Worm (Caenorhabditis elegans): ENCODE data around the gene F07G11.2.
"Not testable (repeated sequence)": the region's sequence is repeated elsewhere in the genome, so short reads cannot be mapped to it uniquely, and the experiment has no call there.

F07G11.2 gene

DNA sequence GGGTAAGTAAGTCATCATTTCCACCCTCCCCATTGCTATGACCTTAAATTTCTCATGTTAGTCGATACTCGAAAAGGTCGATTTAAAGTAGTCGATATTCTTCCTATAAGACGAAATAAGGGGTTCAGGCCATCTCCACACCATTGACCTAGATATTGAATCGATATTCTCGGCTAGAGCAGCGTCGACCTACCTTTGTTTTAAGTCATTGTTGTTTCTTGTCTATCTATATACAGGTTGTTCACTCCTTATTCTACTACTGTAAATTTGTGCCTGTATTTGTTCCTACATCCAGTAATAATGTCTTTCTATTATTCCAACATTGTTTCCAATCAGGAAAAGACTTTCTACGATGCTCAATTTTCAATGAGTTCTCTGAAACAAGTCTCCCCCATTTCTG is 22.3 kb downstream of the F07G11.2 start, which contains the start of gene F10G2.4:
Gene F10G2.4, plus strand, starts transcription at position 301 of the 400 bp plus-strand sequence.
- TF ChIP-seq cog-1 (tag; optimal IDR thresholded peaks at IDR 0.05) (no peak), ztf-29 (GFP tag; IDR thresholded peaks at IDR 0.05) (no peak), ref-1 (GFP tag; conservative IDR thresholded peaks at IDR 0.05) (no peak), klf-2 (GFP tag; conservative IDR thresholded peaks at IDR 0.05) (no peak), tab-1 (GFP tag; IDR thresholded peaks at IDR 0.05) (no peak), ztf-23 (GFP tag; IDR thresholded peaks at IDR 0.05) (no peak), med-1 (GFP tag; optimal IDR thresholded peaks at IDR 0.05; ENCODE audit: insufficient read depth) (no peak), T22C8.4 (GFP tag; IDR thresholded peaks at IDR 0.05) (no peak), flt-1 (GFP tag; IDR thresholded peaks at IDR 0.05) (no peak)

DNA sequence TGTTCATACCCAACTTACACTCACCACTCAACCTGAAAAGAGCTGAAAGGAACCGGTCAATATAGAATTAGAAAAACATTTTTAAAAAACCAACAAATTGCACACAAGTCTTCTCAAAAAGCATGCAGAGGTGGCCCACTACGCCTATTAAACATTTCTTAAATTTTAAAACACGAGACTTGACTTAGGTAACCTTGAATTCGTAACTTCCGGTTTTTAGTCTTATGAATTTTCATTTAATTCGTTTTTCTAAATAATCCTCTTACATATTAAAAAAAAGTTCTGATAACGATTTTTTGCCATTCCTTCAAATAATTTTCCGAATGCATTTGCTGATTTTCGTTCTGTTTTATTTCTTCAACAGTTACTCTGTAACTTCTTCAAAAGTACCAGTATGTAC is 23.5 kb downstream of the F07G11.2 start, which contains the start of gene clec-7:
Gene clec-7, plus strand, starts transcription at position 301 of the 400 bp plus-strand sequence.
- TF ChIP-seq klf-2 (GFP tag; conservative IDR thresholded peaks at IDR 0.05) (no peak), flt-1 (GFP tag; IDR thresholded peaks at IDR 0.05) (no peak), ztf-29 (GFP tag; IDR thresholded peaks at IDR 0.05) (no peak), ref-1 (GFP tag; conservative IDR thresholded peaks at IDR 0.05) (no peak), tab-1 (GFP tag; IDR thresholded peaks at IDR 0.05) (no peak), cog-1 (tag; optimal IDR thresholded peaks at IDR 0.05) (no peak), med-1 (GFP tag; optimal IDR thresholded peaks at IDR 0.05; ENCODE audit: insufficient read depth) (no peak), T22C8.4 (GFP tag; IDR thresholded peaks at IDR 0.05) (no peak), ztf-23 (GFP tag; IDR thresholded peaks at IDR 0.05) (no peak)

ce11 chrV:7330868-7331267 is 26.3 kb downstream of the F07G11.2 start, which contains the start of gene F10G2.2:
Gene F10G2.2 (plus strand): TSS chrV:7331168.
- TF ChIP-seq T22C8.4 (GFP tag; IDR thresholded peaks at IDR 0.05): no peak
- TF ChIP-seq flt-1 (GFP tag; IDR thresholded peaks at IDR 0.05): no peak
- TF ChIP-seq ztf-29 (GFP tag; IDR thresholded peaks at IDR 0.05): no peak
- no peak for TF ChIP-seq med-1 (GFP tag; optimal IDR thresholded peaks at IDR 0.05; ENCODE audit: insufficient read depth)
- TF ChIP-seq klf-2 (GFP tag; conservative IDR thresholded peaks at IDR 0.05): no peak
- TF ChIP-seq ref-1 (GFP tag; conservative IDR thresholded peaks at IDR 0.05): no peak
- TF ChIP-seq tab-1 (GFP tag; IDR thresholded peaks at IDR 0.05): no peak
- TF ChIP-seq cog-1 (tag; optimal IDR thresholded peaks at IDR 0.05): no peak

DNA sequence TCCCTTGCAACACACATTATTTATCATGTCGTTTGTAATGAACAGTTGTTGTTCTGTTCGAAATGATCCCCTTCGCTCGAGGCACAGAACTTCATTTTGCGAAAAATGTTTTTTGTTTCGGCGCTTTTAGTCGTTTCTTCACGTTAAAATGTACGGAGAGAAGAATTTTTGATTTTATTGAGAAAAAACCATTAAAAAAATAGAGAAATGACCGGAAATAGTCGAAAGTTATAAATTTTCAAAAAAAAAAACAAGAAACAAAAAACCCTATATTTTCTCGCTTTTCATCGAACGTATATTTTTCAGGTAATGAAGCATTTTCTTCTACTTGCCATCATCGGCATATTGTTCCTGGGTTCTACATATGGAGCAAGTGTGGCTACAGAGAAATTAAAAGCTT is 27.6 kb downstream of the F07G11.2 start, which contains the start of gene F10G2.1:
Gene F10G2.1, plus strand, starts transcription at position 301 of the 400 bp plus-strand sequence.
- TF ChIP-seq klf-2 (GFP tag; conservative IDR thresholded peaks at IDR 0.05) (no peak), tab-1 (GFP tag; IDR thresholded peaks at IDR 0.05) (no peak), ref-1 (GFP tag; conservative IDR thresholded peaks at IDR 0.05) (no peak), cog-1 (tag; optimal IDR thresholded peaks at IDR 0.05) (no peak)

- not testable (repeated sequence) for TF ChIP-seq cog-1 (tag; optimal IDR thresholded peaks at IDR 0.05); med-1 (GFP tag; optimal IDR thresholded peaks at IDR 0.05; ENCODE audit: insufficient read depth); ref-1 (GFP tag; conservative IDR thresholded peaks at IDR 0.05)
Measured at ce11 chrV:7337218-7337617, 32.6 kb downstream of the F07G11.2 start, which contains the start of gene F10G2.7. Gene F10G2.7 (minus strand): TSS chrV:7337318.

ce11 chrV:7339831-7340230 is 35.2 kb downstream of the F07G11.2 start, which contains the start of gene srh-187:
Gene srh-187 (minus strand): TSS chrV:7339931.
- TF ChIP-seq T22C8.4 (GFP tag; IDR thresholded peaks at IDR 0.05) (no peak), flt-1 (GFP tag; IDR thresholded peaks at IDR 0.05) (no peak), ref-1 (GFP tag; conservative IDR thresholded peaks at IDR 0.05) (no peak), klf-2 (GFP tag; conservative IDR thresholded peaks at IDR 0.05) (no peak), cog-1 (tag; optimal IDR thresholded peaks at IDR 0.05) (no peak), ztf-29 (GFP tag; IDR thresholded peaks at IDR 0.05) (no peak), med-1 (GFP tag; optimal IDR thresholded peaks at IDR 0.05; ENCODE audit: insufficient read depth) (no peak), ztf-23 (GFP tag; IDR thresholded peaks at IDR 0.05) (no peak), tab-1 (GFP tag; IDR thresholded peaks at IDR 0.05) (no peak)

- TF ChIP-seq ztf-29 (GFP tag; IDR thresholded peaks at IDR 0.05) (no peak), klf-2 (GFP tag; conservative IDR thresholded peaks at IDR 0.05) (no peak), tab-1 (GFP tag; IDR thresholded peaks at IDR 0.05) (no peak), flt-1 (GFP tag; IDR thresholded peaks at IDR 0.05) (no peak), ref-1 (GFP tag; conservative IDR thresholded peaks at IDR 0.05) (no peak), ztf-23 (GFP tag; IDR thresholded peaks at IDR 0.05) (no peak), T22C8.4 (GFP tag; IDR thresholded peaks at IDR 0.05) (no peak), cog-1 (tag; optimal IDR thresholded peaks at IDR 0.05) (no peak), med-1 (GFP tag; optimal IDR thresholded peaks at IDR 0.05; ENCODE audit: insufficient read depth) (no peak)
Measured at ce11 chrV:7341942-7342341, 37.3 kb downstream of the F07G11.2 start, which contains the start of the genes nhr-263 and nhr-148. Gene nhr-263 (minus strand): TSS chrV:7342042. Gene nhr-148 (plus strand): TSS chrV:7342156.

ce11 chrV:7343522-7343921 is 38.9 kb downstream of the F07G11.2 start, which contains the start of gene srh-244:
Gene srh-244 (plus strand): TSS chrV:7343822.
- TF ChIP-seq cog-1 (tag; optimal IDR thresholded peaks at IDR 0.05) (no peak), ztf-23 (GFP tag; IDR thresholded peaks at IDR 0.05) (no peak), tab-1 (GFP tag; IDR thresholded peaks at IDR 0.05) (no peak), T22C8.4 (GFP tag; IDR thresholded peaks at IDR 0.05) (no peak), klf-2 (GFP tag; conservative IDR thresholded peaks at IDR 0.05) (no peak), ref-1 (GFP tag; conservative IDR thresholded peaks at IDR 0.05) (no peak), flt-1 (GFP tag; IDR thresholded peaks at IDR 0.05) (no peak), ztf-29 (GFP tag; IDR thresholded peaks at IDR 0.05) (no peak)

DNA sequence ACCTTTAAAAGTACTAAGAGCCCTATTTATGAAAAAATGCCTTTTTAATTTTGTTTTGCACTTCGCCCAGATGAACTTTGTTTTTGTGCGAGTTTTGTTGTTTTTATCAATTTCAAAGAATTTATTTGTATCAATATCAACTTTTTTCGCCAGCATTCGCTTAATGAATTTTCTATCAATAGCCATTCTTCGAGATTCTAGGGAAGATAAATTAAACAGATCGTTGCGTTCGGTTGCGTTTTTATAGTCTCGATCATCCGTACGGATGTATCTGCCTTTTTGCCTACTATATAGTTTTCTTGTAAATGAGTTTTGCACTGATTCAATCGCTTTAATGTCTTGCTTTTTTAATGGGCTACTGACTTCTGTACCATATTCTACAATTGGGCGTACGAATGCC is 40.9 kb downstream of the F07G11.2 start, which contains the start of gene nhr-147:
Gene nhr-147, plus strand, starts transcription at position 301 of the 400 bp plus-strand sequence.
- TF ChIP-seq ref-1 (GFP tag; conservative IDR thresholded peaks at IDR 0.05); T22C8.4 (GFP tag; IDR thresholded peaks at IDR 0.05); ztf-23 (GFP tag; IDR thresholded peaks at IDR 0.05): not testable (repeated sequence)

DNA sequence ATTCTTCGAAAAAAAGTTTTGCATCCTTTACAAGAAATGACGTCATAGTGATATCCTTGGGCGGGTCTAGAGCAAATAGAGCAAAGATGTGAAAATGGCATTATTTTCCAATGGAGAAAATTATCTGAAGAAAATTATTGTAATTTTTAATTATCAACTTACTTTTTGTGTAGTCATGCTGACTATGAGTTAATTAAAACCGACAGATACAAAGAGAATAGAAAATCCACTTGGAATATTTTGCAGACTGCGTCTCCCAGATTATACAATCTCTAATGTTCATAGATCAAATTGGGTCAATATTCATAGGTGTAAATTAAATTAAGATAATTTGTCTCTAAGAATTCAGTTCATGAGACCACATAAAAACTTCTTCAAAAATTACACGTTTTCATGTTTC is 44.9 kb downstream of the F07G11.2 start, which contains the start of gene nhr-149:
Gene nhr-149, minus strand, starts transcription at position 101 of the 400 bp plus-strand sequence.
- TF ChIP-seq flt-1 (GFP tag; IDR thresholded peaks at IDR 0.05) (no peak), cog-1 (tag; optimal IDR thresholded peaks at IDR 0.05) (no peak), ztf-23 (GFP tag; IDR thresholded peaks at IDR 0.05) (no peak), T22C8.4 (GFP tag; IDR thresholded peaks at IDR 0.05) (no peak), tab-1 (GFP tag; IDR thresholded peaks at IDR 0.05) (no peak), ref-1 (GFP tag; conservative IDR thresholded peaks at IDR 0.05) (no peak), med-1 (GFP tag; optimal IDR thresholded peaks at IDR 0.05; ENCODE audit: insufficient read depth) (no peak), klf-2 (GFP tag; conservative IDR thresholded peaks at IDR 0.05) (no peak), ztf-29 (GFP tag; IDR thresholded peaks at IDR 0.05) (no peak)
